2 fruit fly cellular contexts compared by ENCODE assay signal in genomic region chr2L:9598390-9598789, dm6.
A peak's percentile ranks its signal among the peaks of the same experiment; 100 is the strongest.
TF ChIP-seq lines count a peak whose summit lies in the region.

No protein-coding gene starts in this region.

TF ChIP-seq in whole organism, embryonic, 481 proteins besides CTCF, POLR2A, EP300 and RAD21 (continued from another document and continues in another):
- TF ChIP-seq dan (GFP tag; IDR thresholded peaks at IDR 0.05; lab: Robert Waterston, UW), result peak; percentile 79
- TF ChIP-seq Dref (GFP tag; IDR thresholded peaks at IDR 0.05; lab: Robert Waterston, UW), result no peak
- peak; percentile 39 for TF ChIP-seq Six4 (GFP tag; optimal IDR thresholded peaks at IDR 0.05; lab: Kevin White, UChicago)
- peak; percentile 48; the same call in 1 of the 2 replicates for TF ChIP-seq wor (GFP tag; IDR thresholded peaks at IDR 0.05; lab: Robert Waterston, UW)
- no peak for TF ChIP-seq pho (GFP tag; optimal IDR thresholded peaks at IDR 0.05; lab: Kevin White, UChicago)
- TF ChIP-seq CG7928 (GFP tag; optimal IDR thresholded peaks at IDR 0.05; lab: Kevin White, UChicago), result no peak
- TF ChIP-seq CG3995 (GFP tag; optimal IDR thresholded peaks at IDR 0.05; lab: Kevin White, UChicago), result no peak
- no peak for TF ChIP-seq PHDP (tag; optimal IDR thresholded peaks at IDR 0.05; lab: Kevin White, UChicago)
- no peak for TF ChIP-seq Fer3 (tag; optimal IDR thresholded peaks at IDR 0.05; lab: Kevin White, UChicago)
- peak in 1 of 2 experiments; percentile 34 for TF ChIP-seq dpn (GFP tag; optimal IDR thresholded peaks at IDR 0.05; lab: Kevin White, UChicago)
- TF ChIP-seq Chrac-16 (GFP tag; optimal IDR thresholded peaks at IDR 0.05; lab: Kevin White, UChicago), result peak; percentile 61
- no peak for TF ChIP-seq pb (GFP tag; optimal IDR thresholded peaks at IDR 0.05; lab: Kevin White, UChicago)
- peak; percentile 67 for TF ChIP-seq Blimp-1 (GFP tag; optimal IDR thresholded peaks at IDR 0.05; lab: Kevin White, UChicago)
- no peak for TF ChIP-seq Sin3A (optimal IDR thresholded peaks at IDR 0.05; lab: Kevin White, UChicago)
- peak; percentile 66 for TF ChIP-seq unpg (GFP tag; optimal IDR thresholded peaks at IDR 0.05; lab: Kevin White, UChicago)
- peak; percentile 28; the same call in 1 of the 2 replicates for TF ChIP-seq Atf6 (GFP tag; IDR thresholded peaks at IDR 0.05; lab: Robert Waterston, UW)
- peak; percentile 77 for TF ChIP-seq CG6689 (GFP tag; IDR thresholded peaks at IDR 0.05; lab: Robert Waterston, UW)
- TF ChIP-seq CG31365 (tag; optimal IDR thresholded peaks at IDR 0.05; lab: Kevin White, UChicago), result no peak
- peak; percentile 57 for TF ChIP-seq CG2875 (GFP tag; optimal IDR thresholded peaks at IDR 0.05; lab: Kevin White, UChicago)
- no peak for TF ChIP-seq CG11085 (GFP tag; IDR thresholded peaks at IDR 0.05; lab: Robert Waterston, UW)
- no peak for TF ChIP-seq schlank (tag; optimal IDR thresholded peaks at IDR 0.05; lab: Kevin White, UChicago)
- TF ChIP-seq CG17568 (GFP tag; optimal IDR thresholded peaks at IDR 0.05; lab: Kevin White, UChicago), result no peak
- TF ChIP-seq CG12155 (GFP tag; optimal IDR thresholded peaks at IDR 0.05; lab: Kevin White, UChicago), result no peak
- TF ChIP-seq Bdp1 (GFP tag; optimal IDR thresholded peaks at IDR 0.05; lab: Kevin White, UChicago), result no peak
- peak; percentile 84 for TF ChIP-seq chm (GFP tag; IDR thresholded peaks at IDR 0.05; lab: Robert Waterston, UW)
- TF ChIP-seq CG11247 (GFP tag; IDR thresholded peaks at IDR 0.05; lab: Robert Waterston, UW), result peak; percentile 54; the same call in 1 of the 2 replicates
- TF ChIP-seq CG15601 (tag; optimal IDR thresholded peaks at IDR 0.05; lab: Kevin White, UChicago), result peak; percentile 28
- peak; percentile 59; the same call in 2 of the 3 replicates for TF ChIP-seq CG14050 (GFP tag; IDR thresholded peaks at IDR 0.05; lab: Robert Waterston, UW)
- no peak for TF ChIP-seq CG15269 (tag; optimal IDR thresholded peaks at IDR 0.05; lab: Kevin White, UChicago)
- TF ChIP-seq CG18262 (tag; optimal IDR thresholded peaks at IDR 0.05; lab: Kevin White, UChicago), result peak; percentile 85
- TF ChIP-seq row (GFP tag; IDR thresholded peaks at IDR 0.05; lab: Robert Waterston, UW), result peak; percentile 82
- peak; percentile 17 for TF ChIP-seq bab2 (GFP tag; optimal IDR thresholded peaks at IDR 0.05; lab: Kevin White, UChicago)
- peak; percentile 58 for TF ChIP-seq az2 (GFP tag; optimal IDR thresholded peaks at IDR 0.05; lab: Kevin White, UChicago)
- TF ChIP-seq salm (tag; optimal IDR thresholded peaks at IDR 0.05; lab: Kevin White, UChicago), result peak; percentile 13
- TF ChIP-seq Sox102F (GFP tag; optimal IDR thresholded peaks at IDR 0.05; lab: Kevin White, UChicago), result peak; percentile 65
- TF ChIP-seq CG15011 (GFP tag; optimal IDR thresholded peaks at IDR 0.05; lab: Kevin White, UChicago), result no peak
- TF ChIP-seq CG7271 (tag; optimal IDR thresholded peaks at IDR 0.05; lab: Kevin White, UChicago), result peak; percentile 5
- TF ChIP-seq psq (GFP tag; optimal IDR thresholded peaks at IDR 0.05; lab: Kevin White, UChicago), result no peak
- TF ChIP-seq MTF-1 (GFP tag; optimal IDR thresholded peaks at IDR 0.05; lab: Kevin White, UChicago; ENCODE audit: borderline replicate concordance), result no peak
- no peak for TF ChIP-seq CG17612 (GFP tag; IDR thresholded peaks at IDR 0.05; lab: Robert Waterston, UW)
- no peak for TF ChIP-seq CG8944 (GFP tag; optimal IDR thresholded peaks at IDR 0.05; lab: Kevin White, UChicago)
- TF ChIP-seq inv (GFP tag; IDR thresholded peaks at IDR 0.05; lab: Robert Waterston, UW; ENCODE audit: partially characterized antibody), result no peak
- no peak for TF ChIP-seq CG12236 (GFP tag; optimal IDR thresholded peaks at IDR 0.05; lab: Kevin White, UChicago)
- peak; percentile 95 for TF ChIP-seq zfh1 (GFP tag; IDR thresholded peaks at IDR 0.05; lab: Robert Waterston, UW)
- peak; percentile 73 for TF ChIP-seq CG33557 (GFP tag; optimal IDR thresholded peaks at IDR 0.05; lab: Kevin White, UChicago)
- TF ChIP-seq CG9797 (GFP tag; optimal IDR thresholded peaks at IDR 0.05; lab: Kevin White, UChicago), result no peak
- TF ChIP-seq CG43689 (GFP tag; IDR thresholded peaks at IDR 0.05; lab: Robert Waterston, UW), result no peak
- peak; percentile 2 for TF ChIP-seq pnt (GFP tag; optimal IDR thresholded peaks at IDR 0.05; lab: Kevin White, UChicago)
- peak; percentile 71 for TF ChIP-seq sim (GFP tag; IDR thresholded peaks at IDR 0.05; lab: Robert Waterston, UW)
- TF ChIP-seq caup (GFP tag; optimal IDR thresholded peaks at IDR 0.05; lab: Kevin White, UChicago; ENCODE audit: severe bottlenecking), result no peak
- no peak for TF ChIP-seq pan (optimal IDR thresholded peaks at IDR 0.05; lab: Kevin White, UChicago)
- peak in 1 of 2 experiments; percentile 75 for TF ChIP-seq pan (GFP tag; optimal IDR thresholded peaks at IDR 0.05 in 1 of 2, IDR thresholded peaks at IDR 0.05 in 1 of 2)
- no peak for TF ChIP-seq CG3838 (GFP tag; optimal IDR thresholded peaks at IDR 0.05; lab: Kevin White, UChicago)
- peak; percentile 48 for TF ChIP-seq CG1602 (GFP tag; optimal IDR thresholded peaks at IDR 0.05; lab: Kevin White, UChicago)
- no peak for TF ChIP-seq repo (GFP tag; optimal IDR thresholded peaks at IDR 0.05; lab: Kevin White, UChicago)
- TF ChIP-seq zf30C (GFP tag; optimal IDR thresholded peaks at IDR 0.05; lab: Kevin White, UChicago), result peak; percentile 66
- no peak for TF ChIP-seq pfk (GFP tag; optimal IDR thresholded peaks at IDR 0.05; lab: Kevin White, UChicago)
- no peak for TF ChIP-seq eyg (GFP tag; optimal IDR thresholded peaks at IDR 0.05; lab: Kevin White, UChicago)
- peak; percentile 59; the same call in 1 of the 3 replicates for TF ChIP-seq H15 (GFP tag; IDR thresholded peaks at IDR 0.05; lab: Robert Waterston, UW)
- TF ChIP-seq CG1529 (GFP tag; optimal IDR thresholded peaks at IDR 0.05; lab: Kevin White, UChicago), result peak; percentile 51
- no peak for TF ChIP-seq fu2 (GFP tag; optimal IDR thresholded peaks at IDR 0.05; lab: Kevin White, UChicago)
- TF ChIP-seq HmgZ (tag; optimal IDR thresholded peaks at IDR 0.05; lab: Kevin White, UChicago), result no peak
- TF ChIP-seq Side (GFP tag; optimal IDR thresholded peaks at IDR 0.05; lab: Kevin White, UChicago), result no peak
- TF ChIP-seq CG34376 (GFP tag; optimal IDR thresholded peaks at IDR 0.05; lab: Kevin White, UChicago), result no peak
- TF ChIP-seq ems (GFP tag; optimal IDR thresholded peaks at IDR 0.05; lab: Kevin White, UChicago), result peak; percentile 2
- no peak for TF ChIP-seq lbe (GFP tag; optimal IDR thresholded peaks at IDR 0.05; lab: Kevin White, UChicago)

TF ChIP-seq in whole organism, prepupa, 60 proteins besides CTCF, POLR2A, EP300 and RAD21 (continued from another document):
- TF ChIP-seq eg (GFP tag; IDR thresholded peaks at IDR 0.05; lab: Robert Waterston, UW), result peak; percentile 60; the same call in 2 of the 3 replicates
- no peak for TF ChIP-seq fd85E (GFP tag; optimal IDR thresholded peaks at IDR 0.05; lab: Kevin White, UChicago)
- TF ChIP-seq Sox14 (GFP tag; optimal IDR thresholded peaks at IDR 0.05; lab: Kevin White, UChicago), result no peak
- no peak for TF ChIP-seq Hr39 (GFP tag; optimal IDR thresholded peaks at IDR 0.05; lab: Kevin White, UChicago)
- peak; percentile 6 for TF ChIP-seq Smox (GFP tag; optimal IDR thresholded peaks at IDR 0.05; lab: Kevin White, UChicago)
- peak; percentile 72 for TF ChIP-seq CG6163 (GFP tag; IDR thresholded peaks at IDR 0.05; lab: Robert Waterston, UW)
- no peak for TF ChIP-seq CG8632 (GFP tag; optimal IDR thresholded peaks at IDR 0.05; lab: Kevin White, UChicago)
- TF ChIP-seq Hr38 (GFP tag; optimal IDR thresholded peaks at IDR 0.05; lab: Kevin White, UChicago), result no peak
- TF ChIP-seq fd59A (GFP tag; optimal IDR thresholded peaks at IDR 0.05; lab: Kevin White, UChicago), result no peak
- TF ChIP-seq vri (GFP tag; optimal IDR thresholded peaks at IDR 0.05; lab: Kevin White, UChicago), result no peak
- TF ChIP-seq esn (GFP tag; optimal IDR thresholded peaks at IDR 0.05; lab: Kevin White, UChicago), result no peak
- peak; percentile 33 for TF ChIP-seq acj6 (GFP tag; optimal IDR thresholded peaks at IDR 0.05; lab: Kevin White, UChicago)
- no peak for TF ChIP-seq CG7368 (GFP tag; optimal IDR thresholded peaks at IDR 0.05; lab: Kevin White, UChicago)
- TF ChIP-seq svp (GFP tag; lab: Kevin White, UChicago), result no peak
- TF ChIP-seq salr (GFP tag; optimal IDR thresholded peaks at IDR 0.05; lab: Kevin White, UChicago), result no peak
- peak; percentile 73 for TF ChIP-seq Eip78C (GFP tag; lab: Kevin White, UChicago)
- TF ChIP-seq CG11294 (GFP tag; IDR thresholded peaks at IDR 0.05; lab: Robert Waterston, UW), result no peak
- no peak for TF ChIP-seq CG1621 (tag; optimal IDR thresholded peaks at IDR 0.05; lab: Kevin White, UChicago)
- TF ChIP-seq CG34406 (GFP tag; optimal IDR thresholded peaks at IDR 0.05; lab: Kevin White, UChicago), result no peak
- TF ChIP-seq CG11762 (GFP tag; optimal IDR thresholded peaks at IDR 0.05; lab: Kevin White, UChicago; ENCODE audit: insufficient read depth), result no peak
- no peak for TF ChIP-seq CG31627 (GFP tag; optimal IDR thresholded peaks at IDR 0.05; lab: Kevin White, UChicago)
- TF ChIP-seq net (GFP tag; optimal IDR thresholded peaks at IDR 0.05; lab: Kevin White, UChicago), result no peak
- TF ChIP-seq CG9139 (GFP tag; optimal IDR thresholded peaks at IDR 0.05; lab: Kevin White, UChicago), result no peak
- no peak for TF ChIP-seq Lpt (GFP tag; optimal IDR thresholded peaks at IDR 0.05; lab: Kevin White, UChicago)
- no peak for TF ChIP-seq Sox102F (GFP tag; optimal IDR thresholded peaks at IDR 0.05; lab: Kevin White, UChicago)
- no peak for TF ChIP-seq dsx (GFP tag; optimal IDR thresholded peaks at IDR 0.05; lab: Kevin White, UChicago; ENCODE audit: poor library complexity, severe bottlenecking)
- TF ChIP-seq Eip93F (GFP tag; optimal IDR thresholded peaks at IDR 0.05; lab: Kevin White, UChicago), result no peak
- TF ChIP-seq CG16779 (tag; optimal IDR thresholded peaks at IDR 0.05; lab: Kevin White, UChicago), result no peak
- TF ChIP-seq Sox15 (GFP tag; optimal IDR thresholded peaks at IDR 0.05; lab: Kevin White, UChicago), result no peak
- TF ChIP-seq Gug (GFP tag; IDR thresholded peaks at IDR 0.05; lab: Robert Waterston, UW), result peak; percentile 47
- no peak for TF ChIP-seq Ets21C (GFP tag; optimal IDR thresholded peaks at IDR 0.05; lab: Kevin White, UChicago)
- no peak for TF ChIP-seq Met (GFP tag; optimal IDR thresholded peaks at IDR 0.05; lab: Kevin White, UChicago)
- peak; percentile 45; the same call in 1 of the 2 replicates for TF ChIP-seq CG15336 (GFP tag; IDR thresholded peaks at IDR 0.05; lab: Robert Waterston, UW)
- no peak for TF ChIP-seq cyc (GFP tag; optimal IDR thresholded peaks at IDR 0.05; lab: Kevin White, UChicago)
- no peak for TF ChIP-seq CG4318 (GFP tag; optimal IDR thresholded peaks at IDR 0.05; lab: Kevin White, UChicago)
- TF ChIP-seq Blimp-1 (GFP tag; optimal IDR thresholded peaks at IDR 0.05; lab: Kevin White, UChicago), result no peak
